Fruit fly (Drosophila melanogaster): ENCODE measurements around the gene PDZ-GEF.

The PDZ-GEF gene

DNA sequence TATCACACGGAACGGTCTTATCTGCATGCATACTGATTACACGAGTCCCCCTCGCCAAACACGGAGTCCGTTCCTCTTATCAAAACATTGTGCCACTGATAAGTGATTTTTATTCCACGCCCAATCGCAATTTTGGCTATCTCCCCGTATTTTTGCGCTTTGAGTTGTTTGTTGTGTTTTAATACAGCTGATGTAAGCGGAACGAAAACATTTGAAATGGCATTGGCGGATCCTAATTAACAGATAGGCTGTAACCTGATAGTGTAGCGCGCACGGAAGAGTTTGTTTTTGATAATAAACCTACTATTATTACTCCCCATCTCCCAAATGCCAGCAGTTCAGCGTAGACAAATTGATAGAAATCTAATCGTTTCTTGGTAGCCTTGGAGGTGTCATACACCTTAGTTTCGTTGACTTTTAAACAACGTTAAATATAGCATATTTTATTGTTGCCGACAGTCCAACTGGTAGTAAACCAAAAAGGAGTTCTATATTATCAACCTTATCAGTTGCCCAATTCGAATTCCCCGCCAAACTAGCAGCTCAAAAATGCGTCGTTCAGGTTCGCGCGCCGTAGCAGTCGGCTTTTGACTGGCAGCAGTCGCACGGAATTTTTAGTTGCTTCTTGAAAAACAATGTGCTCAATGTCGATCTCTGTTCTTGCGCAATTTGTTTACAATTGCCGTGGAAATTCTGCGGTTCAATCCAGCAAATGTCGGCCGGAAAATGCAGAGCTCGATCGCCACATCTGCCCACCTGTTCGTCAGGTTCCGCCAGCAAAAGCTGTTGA is 19.7 kb downstream of the PDZ-GEF start (continued):
- TF ChIP-seq dpn (GFP tag; optimal IDR thresholded peaks at IDR 0.05), result peak; percentile 0 to 24
- TF ChIP-seq CG17359 (tag; optimal IDR thresholded peaks at IDR 0.05), result no peak
- no peak for TF ChIP-seq CG15696 (tag; optimal IDR thresholded peaks at IDR 0.05)
- peak; percentile 57 for TF ChIP-seq kah (GFP tag; optimal IDR thresholded peaks at IDR 0.05)
- TF ChIP-seq NC2α (GFP tag; optimal IDR thresholded peaks at IDR 0.05), result no peak
- TF ChIP-seq Vsx1 (GFP tag; optimal IDR thresholded peaks at IDR 0.05), result no peak
- no peak for TF ChIP-seq lmd (GFP tag; IDR thresholded peaks at IDR 0.05)
- TF ChIP-seq CG1024 (GFP tag; IDR thresholded peaks at IDR 0.05), result no peak
- no peak for TF ChIP-seq H2.0 (GFP tag; IDR thresholded peaks at IDR 0.05)
- TF ChIP-seq CoRest (tag; optimal IDR thresholded peaks at IDR 0.05), result peak; percentile 34
- TF ChIP-seq CG15011 (GFP tag; optimal IDR thresholded peaks at IDR 0.05), result no peak
- TF ChIP-seq emc (GFP tag; optimal IDR thresholded peaks at IDR 0.05), result no peak
- TF ChIP-seq inv (GFP tag; IDR thresholded peaks at IDR 0.05; ENCODE audit: partially characterized antibody), result no peak
- no peak for TF ChIP-seq Atf3 (GFP tag; optimal IDR thresholded peaks at IDR 0.05)
- TF ChIP-seq CG10147 (GFP tag; optimal IDR thresholded peaks at IDR 0.05), result peak; percentile 39
- TF ChIP-seq Mad (GFP tag; optimal IDR thresholded peaks at IDR 0.05), result peak; percentile 4
- peak; percentile 92 for TF ChIP-seq sug (tag; optimal IDR thresholded peaks at IDR 0.05)
- TF ChIP-seq sc (optimal IDR thresholded peaks at IDR 0.05), result no peak
- no peak for TF ChIP-seq sc (GFP tag; optimal IDR thresholded peaks at IDR 0.05)
- no peak for TF ChIP-seq CG12299 (tag; optimal IDR thresholded peaks at IDR 0.05)
- no peak for TF ChIP-seq chn (GFP tag; optimal IDR thresholded peaks at IDR 0.05)
- no peak for TF ChIP-seq Lim3 (GFP tag; IDR thresholded peaks at IDR 0.05)
- TF ChIP-seq Hr78 (GFP tag; optimal IDR thresholded peaks at IDR 0.05), result no peak
- TF ChIP-seq CG2129 (GFP tag; IDR thresholded peaks at IDR 0.05; ENCODE audit: partially characterized antibody), result no peak
- TF ChIP-seq gro (GFP tag; optimal IDR thresholded peaks at IDR 0.05), result no peak
- TF ChIP-seq CG2199 (GFP tag; IDR thresholded peaks at IDR 0.05), result peak; percentile 87
- TF ChIP-seq CG4707 (GFP tag; optimal IDR thresholded peaks at IDR 0.05), result no peak
- TF ChIP-seq mirr (GFP tag; optimal IDR thresholded peaks at IDR 0.05), result peak; percentile 100
- TF ChIP-seq lbe (GFP tag; optimal IDR thresholded peaks at IDR 0.05), result no peak
- TF ChIP-seq CG13424 (tag; optimal IDR thresholded peaks at IDR 0.05), result no peak
- TF ChIP-seq Six4 (GFP tag; optimal IDR thresholded peaks at IDR 0.05), result no peak
- TF ChIP-seq CG8388 (GFP tag; optimal IDR thresholded peaks at IDR 0.05), result no peak
- TF ChIP-seq CG7556 (GFP tag; optimal IDR thresholded peaks at IDR 0.05), result no peak
- TF ChIP-seq insv (GFP tag; optimal IDR thresholded peaks at IDR 0.05), result no peak
- no peak for TF ChIP-seq sr (GFP tag; IDR thresholded peaks at IDR 0.05)
- no peak for TF ChIP-seq crol (GFP tag; IDR thresholded peaks at IDR 0.05)
- TF ChIP-seq Blimp-1 (GFP tag; optimal IDR thresholded peaks at IDR 0.05), result no peak
- peak; percentile 87 for TF ChIP-seq NFAT (GFP tag; IDR thresholded peaks at IDR 0.05)
- TF ChIP-seq Fer1 (GFP tag; optimal IDR thresholded peaks at IDR 0.05), result peak; percentile 20
- TF ChIP-seq NC2β (GFP tag; optimal IDR thresholded peaks at IDR 0.05), result no peak
- TF ChIP-seq yki (optimal IDR thresholded peaks at IDR 0.05), result no peak
- TF ChIP-seq Hey (tag; optimal IDR thresholded peaks at IDR 0.05), result peak; percentile 60
- TF ChIP-seq BEAF-32 (GFP tag; optimal IDR thresholded peaks at IDR 0.05), result peak; percentile 33
- TF ChIP-seq fd102C (GFP tag; optimal IDR thresholded peaks at IDR 0.05), result no peak
- TF ChIP-seq tx (GFP tag; optimal IDR thresholded peaks at IDR 0.05), result no peak
- no peak for TF ChIP-seq pum (GFP tag; optimal IDR thresholded peaks at IDR 0.05)
- peak in 1 of 2 experiments; percentile 99 for TF ChIP-seq Pdp1 (GFP tag; optimal IDR thresholded peaks at IDR 0.05)
- no peak for TF ChIP-seq CG7987 (GFP tag; optimal IDR thresholded peaks at IDR 0.05)
- peak; percentile 39 for TF ChIP-seq HmgD (GFP tag; optimal IDR thresholded peaks at IDR 0.05)
- TF ChIP-seq Fer3 (tag; optimal IDR thresholded peaks at IDR 0.05), result no peak

Data from whole organism, embryonic.